Worm (Caenorhabditis elegans) whole organism, dauer: ENCODE measurements around the gene F49C12.11.

Experiments
- unc-62 ChIP-seq: sonication (generic microtip); optimal IDR thresholded peaks from 2 replicates; lab custom pipeline; 2017; ENCODE audit warnings: missing biosample characterization, missing genetic modification reagents, missing genetic modification characterization

The F49C12.11 gene

DNA sequence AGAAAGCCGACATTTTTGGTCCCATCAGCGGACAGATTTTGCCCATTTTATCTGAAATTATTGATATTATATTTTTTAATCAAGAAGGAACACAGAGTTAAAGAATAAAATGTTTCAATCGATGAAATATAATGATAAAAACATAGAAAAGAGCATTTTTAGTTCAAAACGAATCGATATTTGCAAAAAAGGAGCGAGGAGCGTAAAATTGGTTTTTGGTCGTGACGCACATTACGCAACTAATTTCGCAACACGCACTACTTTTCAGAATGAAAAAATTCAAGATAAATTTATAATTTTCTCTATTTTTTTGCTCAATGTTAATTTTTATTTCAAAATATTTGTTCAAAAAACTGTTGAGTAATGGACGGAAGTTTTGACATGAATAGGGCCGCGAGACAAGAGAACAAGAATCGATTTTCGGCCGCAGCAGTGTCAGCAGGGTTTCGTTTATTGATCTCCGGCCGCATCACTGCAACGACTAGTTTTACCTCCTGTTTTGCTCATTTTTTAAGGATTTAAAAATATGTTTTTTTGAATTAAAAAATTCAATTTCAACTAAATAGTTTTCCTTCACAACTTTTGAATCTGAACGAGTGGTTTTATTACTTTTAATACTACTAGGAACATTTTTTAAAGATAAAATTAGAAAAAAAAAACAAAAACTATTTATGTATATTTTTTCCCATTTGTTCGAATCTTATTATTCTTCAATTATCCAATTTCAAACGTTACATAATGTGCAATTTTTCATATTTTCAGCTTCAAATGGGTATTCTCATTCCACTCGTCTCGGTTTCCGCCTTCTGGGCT is 2.1 kb downstream of the F49C12.11 start, which contains the start of the genes F49C12.12 and vha-17:
F49C12.12 (minus strand) TSS at position 51 of the 813 bp plus-strand sequence.
vha-17 (plus strand) TSS at position 763 of the 813 bp plus-strand sequence.
- no peak for TF ChIP-seq unc-62 (GFP tag; lab: Kevin White, UChicago)

- no peak for TF ChIP-seq unc-62 (GFP tag; lab: Kevin White, UChicago)
Measured at ce11 chrIV:9322489-9322888, 3.3 kb downstream of the F49C12.11 start.

DNA sequence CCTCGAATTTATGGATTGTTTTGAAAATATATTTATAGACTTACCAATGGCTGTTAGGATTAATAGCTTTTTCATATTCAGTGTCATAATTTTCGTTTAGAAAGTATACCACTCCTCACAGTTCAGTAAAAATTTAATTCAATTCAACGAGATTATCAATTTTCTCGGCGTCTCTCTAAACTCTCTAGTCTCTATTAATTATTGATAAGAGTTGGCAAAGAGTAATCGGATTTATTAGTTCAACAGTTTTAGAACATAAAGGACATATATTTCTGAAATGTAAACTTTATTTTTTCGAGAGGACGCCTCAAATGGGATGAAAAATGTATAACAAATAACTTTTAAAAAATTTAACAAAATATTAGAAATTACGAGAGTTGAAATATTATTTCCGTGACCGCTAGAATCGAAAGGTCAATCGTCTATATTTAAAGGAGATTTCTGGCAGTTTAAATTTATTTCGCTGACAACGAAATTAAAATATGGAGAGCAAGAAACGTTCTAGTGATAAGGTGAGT is 4.9 kb downstream of the F49C12.11 start, which contains the start of the genes nspg-11 and F49C12.15:
nspg-11 (minus strand) TSS at position 101 of the 518 bp plus-strand sequence.
F49C12.15 (plus strand) TSS at position 468 of the 518 bp plus-strand sequence.
- TF ChIP-seq unc-62 (GFP tag; lab: Kevin White, UChicago), result no peak

ce11 chrIV:9327706-9328105 is 8.5 kb downstream of the F49C12.11 start, which contains the start of gene clec-183:
TSS of gene clec-183 (plus strand) at chrIV:9328006.
- TF ChIP-seq unc-62 (GFP tag; lab: Kevin White, UChicago), result no peak

ce11 chrIV:9330755-9331154 is 11.6 kb downstream of the F49C12.11 start, which contains the start of gene nspg-7.1:
TSS of gene nspg-7.1 (minus strand) at chrIV:9330855.
- TF ChIP-seq unc-62 (GFP tag; lab: Kevin White, UChicago), result no peak

- TF ChIP-seq unc-62 (GFP tag; lab: Kevin White, UChicago), result no peak
Measured at ce11 chrIV:9333007-9333406, 13.8 kb downstream of the F49C12.11 start.

DNA sequence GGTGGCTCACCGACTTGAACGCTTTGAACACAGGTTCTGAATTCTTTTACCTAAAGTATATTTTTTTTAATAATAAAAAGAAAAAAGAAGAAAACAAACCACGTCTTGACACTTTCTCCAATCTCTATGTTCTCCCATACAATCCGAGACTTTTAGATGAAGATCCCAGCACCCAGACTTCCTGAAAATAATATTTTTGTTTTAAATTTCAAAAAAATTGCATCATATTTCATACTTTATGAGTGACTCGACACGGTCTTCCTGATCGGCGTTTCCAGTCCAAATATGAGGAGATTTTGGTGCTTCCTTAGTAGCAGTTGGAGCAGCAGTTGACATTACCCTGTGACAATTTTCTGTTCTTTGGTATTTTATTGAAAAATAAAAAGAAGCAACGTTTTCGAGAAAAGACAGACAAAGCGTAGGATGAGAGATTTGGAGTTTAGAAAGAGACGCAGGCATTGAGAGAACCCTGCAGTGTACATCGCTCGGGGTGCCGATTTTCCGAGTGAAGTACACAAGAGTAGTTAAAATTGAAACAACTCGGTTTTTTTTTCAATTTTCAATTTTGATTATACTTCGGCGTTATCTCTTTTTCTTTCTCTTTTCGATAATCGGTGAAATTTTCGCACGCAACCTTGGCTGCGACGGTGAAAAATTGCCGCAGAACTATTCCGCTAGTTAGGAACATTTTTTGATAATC is 16.5 kb downstream of the F49C12.11 start, which contains the start of the genes coa-4 and T20D3.14:
coa-4 (minus strand) TSS at position 51 of the 700 bp plus-strand sequence.
T20D3.14 (minus strand) TSS at position 358 of the 700 bp plus-strand sequence.
- no peak for TF ChIP-seq unc-62 (GFP tag; lab: Kevin White, UChicago)

- TF ChIP-seq unc-62 (GFP tag; lab: Kevin White, UChicago), result no peak
Measured at ce11 chrIV:9336538-9337090, 17.4 kb downstream of the F49C12.11 start, which contains the start of gene T20D3.5. TSS of gene T20D3.5 (plus strand) at chrIV:9337040.

- TF ChIP-seq unc-62 (GFP tag; lab: Kevin White, UChicago), result no peak
Measured at ce11 chrIV:9339205-9339604, 20.0 kb downstream of the F49C12.11 start, which contains the start of gene T20D3.6. TSS of gene T20D3.6 (minus strand) at chrIV:9339305.

DNA sequence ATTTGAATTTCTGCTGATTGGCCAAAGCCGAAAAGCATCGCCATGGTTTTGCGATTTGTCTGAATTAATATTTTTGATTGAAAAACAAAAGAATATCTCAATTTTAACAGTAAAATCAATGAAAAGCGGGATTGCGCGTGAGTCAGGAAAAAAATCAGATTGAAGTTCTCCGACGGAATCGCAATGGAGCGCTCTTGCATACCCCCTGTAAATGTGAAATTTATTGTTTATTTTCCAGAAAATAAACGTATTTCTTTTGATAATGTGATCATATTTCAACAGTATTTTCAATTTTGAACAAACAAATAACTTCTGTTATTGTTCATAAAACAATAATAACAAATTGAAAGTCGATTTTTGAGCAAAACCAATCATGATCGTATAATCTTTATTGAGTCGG is 22.4 kb downstream of the F49C12.11 start, which contains the start of gene vps-26:
vps-26 (minus strand) TSS at position 200 of the 400 bp plus-strand sequence.
- TF ChIP-seq unc-62 (GFP tag; lab: Kevin White, UChicago), result no peak

ce11 chrIV:9343102-9343599 is 24.0 kb downstream of the F49C12.11 start, which contains the start of gene pigc-1:
TSS of gene pigc-1 (minus strand) at chrIV:9343152.
- no peak for TF ChIP-seq unc-62 (GFP tag; lab: Kevin White, UChicago)

DNA sequence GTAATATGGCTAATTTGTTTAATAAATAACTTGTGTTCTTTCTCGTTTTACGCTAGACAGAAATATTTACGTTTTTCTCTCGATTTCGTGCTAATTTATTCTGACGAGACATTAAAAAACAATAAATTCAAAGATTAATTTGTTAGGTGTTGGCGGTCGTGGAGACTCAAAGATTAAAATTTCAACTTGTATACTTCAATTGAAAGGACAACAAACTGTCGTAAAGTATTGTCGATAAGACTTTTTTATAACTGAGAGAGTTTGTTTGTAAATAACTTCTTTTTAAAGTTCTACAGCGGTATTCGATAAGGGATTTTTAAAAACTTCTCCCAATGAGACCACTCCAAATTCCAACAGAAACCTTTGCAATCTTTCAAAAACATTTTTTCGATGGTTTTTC is 34.5 kb downstream of the F49C12.11 start:
- no peak for TF ChIP-seq unc-62 (GFP tag; lab: Kevin White, UChicago)

DNA sequence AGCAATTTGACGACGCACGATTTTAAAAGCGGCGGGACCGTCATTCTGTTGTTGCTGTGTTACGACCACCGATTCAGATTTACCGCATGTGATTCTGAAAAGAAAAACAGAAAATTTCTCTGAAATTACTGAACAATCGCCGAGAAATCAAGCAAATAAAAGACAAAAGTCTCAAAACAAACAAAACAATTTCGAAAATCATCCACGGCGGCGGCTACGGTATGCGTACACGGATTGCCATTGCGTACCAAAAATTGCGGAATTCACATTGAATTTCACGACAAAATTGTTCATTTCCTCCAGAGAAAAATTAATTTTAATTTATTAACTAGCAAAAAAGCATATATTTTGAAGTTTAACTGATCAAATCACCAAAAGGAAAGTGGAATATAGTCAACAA is 47.2 kb downstream of the F49C12.11 start, which contains the start of gene pezo-1:
pezo-1 (minus strand) TSS at position 101 of the 400 bp plus-strand sequence.
- no peak for TF ChIP-seq unc-62 (GFP tag; lab: Kevin White, UChicago)

ce11 chrIV:9367852-9368627 is 48.9 kb downstream of the F49C12.11 start:
- no peak for TF ChIP-seq unc-62 (GFP tag; lab: Kevin White, UChicago)
